Fruit fly (Drosophila melanogaster): ENCODE results near the gene dco.
A peak's percentile ranks its signal among the peaks of the same experiment; 100 is the strongest.

Gene dco

dm6 chr3R:31064653-31065322 is 3.8 kb upstream of the dco start, which contains the start of gene Sox100B (continued):
- no peak for TF ChIP-seq ash1 (GFP tag; optimal IDR thresholded peaks at IDR 0.05)
- TF ChIP-seq CG12299 (tag; optimal IDR thresholded peaks at IDR 0.05), result no peak
- TF ChIP-seq Dek (tag; optimal IDR thresholded peaks at IDR 0.05), result peak; percentile 13
- TF ChIP-seq CG30020 (tag; optimal IDR thresholded peaks at IDR 0.05), result no peak
- no peak for TF ChIP-seq zen2 (GFP tag; IDR thresholded peaks at IDR 0.05; ENCODE audit: partially characterized antibody)
- peak; percentile 87 for TF ChIP-seq CG10979 (tag; optimal IDR thresholded peaks at IDR 0.05)
- TF ChIP-seq Max (GFP tag; optimal IDR thresholded peaks at IDR 0.05), result peak; percentile 33
- TF ChIP-seq Optix (GFP tag; IDR thresholded peaks at IDR 0.05), result peak; percentile 49; the same call in 2 of the 3 replicates
- TF ChIP-seq tll (GFP tag; optimal IDR thresholded peaks at IDR 0.05), result peak in 1 of 2 experiments; percentile 25
- no peak for TF ChIP-seq CG13123 (GFP tag; optimal IDR thresholded peaks at IDR 0.05)
- TF ChIP-seq CG18619 (GFP tag; optimal IDR thresholded peaks at IDR 0.05), result peak; percentile 17
- peak; percentile 36; the same call in 1 of the 3 replicates for TF ChIP-seq Mrtf (GFP tag; IDR thresholded peaks at IDR 0.05)
- no peak for TF ChIP-seq Dad (GFP tag; optimal IDR thresholded peaks at IDR 0.05)
- TF ChIP-seq sens-2 (GFP tag; IDR thresholded peaks at IDR 0.05), result 0 out of 2 replicates have a peak, but pooled peaks have one; percentile 51
- TF ChIP-seq Asciz (GFP tag; optimal IDR thresholded peaks at IDR 0.05), result peak; percentile 52
- peak; percentile 89 for TF ChIP-seq CG4404 (GFP tag; IDR thresholded peaks at IDR 0.05)
- peak; percentile 18 for TF ChIP-seq Camta (GFP tag; optimal IDR thresholded peaks at IDR 0.05)
- TF ChIP-seq vvl (GFP tag; IDR thresholded peaks at IDR 0.05), result peak; percentile 89
- TF ChIP-seq MBD-R2 (GFP tag; IDR thresholded peaks at IDR 0.05), result no peak
- peak; percentile 63 for TF ChIP-seq tin (GFP tag; optimal IDR thresholded peaks at IDR 0.05)
- peak; percentile 53 for TF ChIP-seq Ada2b (GFP tag; IDR thresholded peaks at IDR 0.05)
- no peak for TF ChIP-seq CTCF (GFP tag; optimal IDR thresholded peaks at IDR 0.05)
- TF ChIP-seq CG30431 (GFP tag; optimal IDR thresholded peaks at IDR 0.05), result peak; percentile 43
- no peak for TF ChIP-seq CG18011 (GFP tag; optimal IDR thresholded peaks at IDR 0.05)
- TF ChIP-seq bcd (GFP tag; optimal IDR thresholded peaks at IDR 0.05), result peak; percentile 55
- peak; percentile 82 for TF ChIP-seq CG10267 (tag; optimal IDR thresholded peaks at IDR 0.05)
- no peak for TF ChIP-seq ftz-f1 (GFP tag; optimal IDR thresholded peaks at IDR 0.05)
- no peak for TF ChIP-seq rib (GFP tag; IDR thresholded peaks at IDR 0.05)
- TF ChIP-seq CG4617 (GFP tag; optimal IDR thresholded peaks at IDR 0.05; ENCODE audit: borderline replicate concordance), result peak; percentile 20
- TF ChIP-seq CG12071 (GFP tag; optimal IDR thresholded peaks at IDR 0.05), result no peak
- TF ChIP-seq Ssrp (tag; optimal IDR thresholded peaks at IDR 0.05), result peak; percentile 81
- TF ChIP-seq CG7987 (GFP tag; optimal IDR thresholded peaks at IDR 0.05), result no peak
- TF ChIP-seq H2.0 (GFP tag; IDR thresholded peaks at IDR 0.05), result peak; percentile 18; the same call in 1 of the 2 replicates
- no peak for TF ChIP-seq Fer2 (tag; optimal IDR thresholded peaks at IDR 0.05)
- no peak for TF ChIP-seq cas (GFP tag; IDR thresholded peaks at IDR 0.05)
- TF ChIP-seq CG14050 (GFP tag; IDR thresholded peaks at IDR 0.05), result no peak
- peak; percentile 15 for TF ChIP-seq CG9817 (tag; optimal IDR thresholded peaks at IDR 0.05)
- TF ChIP-seq Stat92E (GFP tag; optimal IDR thresholded peaks at IDR 0.05), result no peak
- peak; percentile 61 for TF ChIP-seq CG14441 (GFP tag; IDR thresholded peaks at IDR 0.05)
- TF ChIP-seq CG9797 (GFP tag; optimal IDR thresholded peaks at IDR 0.05), result no peak
- TF ChIP-seq CG8388 (GFP tag; optimal IDR thresholded peaks at IDR 0.05), result peak; percentile 71
- TF ChIP-seq CG31388 (GFP tag; optimal IDR thresholded peaks at IDR 0.05), result peak; percentile 5
- peak; percentile 76 for TF ChIP-seq CG16815 (GFP tag; optimal IDR thresholded peaks at IDR 0.05)
- peak; percentile 74 for TF ChIP-seq CG32772 (GFP tag; IDR thresholded peaks at IDR 0.05)
- TF ChIP-seq seq (GFP tag; IDR thresholded peaks at IDR 0.05), result no peak
- no peak for TF ChIP-seq HLHmδ (GFP tag; optimal IDR thresholded peaks at IDR 0.05)
- no peak for TF ChIP-seq CG6854 (GFP tag; optimal IDR thresholded peaks at IDR 0.05)
- TF ChIP-seq gfzf (GFP tag; optimal IDR thresholded peaks at IDR 0.05), result no peak
- no peak for TF ChIP-seq CG6175 (GFP tag; IDR thresholded peaks at IDR 0.05)
- peak; percentile 27 for TF ChIP-seq CG1233 (GFP tag; optimal IDR thresholded peaks at IDR 0.05)
